Worm (Caenorhabditis elegans): Measurements from ENCODE around the gene crn-6.
A peak's percentile ranks its signal among the peaks of the same experiment; 100 is the strongest.

The crn-6 gene

ce11 chrIII:9328732-9329131 is 38.3 kb upstream of the crn-6 start:
- TF ChIP-seq nhr-28 (tag; optimal IDR thresholded peaks at IDR 0.05) (no peak), daf-12 (tag; optimal IDR thresholded peaks at IDR 0.05) (no peak), nhr-67 (tag; optimal IDR thresholded peaks at IDR 0.05) (no peak), nhr-12 (tag; optimal IDR thresholded peaks at IDR 0.05) (no peak), lin-39 (tag; optimal IDR thresholded peaks at IDR 0.05) (no peak), egl-5 (tag; optimal IDR thresholded peaks at IDR 0.05) (no peak)

ce11 chrIII:9329266-9329665 is 37.8 kb upstream of the crn-6 start, which contains the start of gene C40H1.3:
Gene C40H1.3 (minus strand): TSS chrIII:9329366.
- TF ChIP-seq mdl-1 (tag; optimal IDR thresholded peaks at IDR 0.05) = no peak
- TF ChIP-seq nfya-1 (tag; optimal IDR thresholded peaks at IDR 0.05; ENCODE audit: insufficient read depth) = no peak
- TF ChIP-seq egl-27 (tag; optimal IDR thresholded peaks at IDR 0.05) = no peak
- no peak for TF ChIP-seq mml-1 (tag; optimal IDR thresholded peaks at IDR 0.05)
- TF ChIP-seq nhr-23 (tag; optimal IDR thresholded peaks at IDR 0.05) = no peak
- no peak for TF ChIP-seq ceh-9 (tag; optimal IDR thresholded peaks at IDR 0.05)
- no peak for TF ChIP-seq lin-39 (tag; optimal IDR thresholded peaks at IDR 0.05)
- TF ChIP-seq zag-1 (tag; optimal IDR thresholded peaks at IDR 0.05) = no peak
- no peak for TF ChIP-seq eor-1 (tag; optimal IDR thresholded peaks at IDR 0.05)
- no peak for TF ChIP-seq nhr-25 (tag; optimal IDR thresholded peaks at IDR 0.05)
- TF ChIP-seq nhr-76 (tag; optimal IDR thresholded peaks at IDR 0.05) = no peak
- no peak for TF ChIP-seq egl-5 (tag; optimal IDR thresholded peaks at IDR 0.05)
- TF ChIP-seq nhr-67 (tag; optimal IDR thresholded peaks at IDR 0.05) = no peak
- no peak for TF ChIP-seq tbx-2 (tag; optimal IDR thresholded peaks at IDR 0.05)
- TF ChIP-seq elt-2 (tag; optimal IDR thresholded peaks at IDR 0.05) = no peak
- no peak for TF ChIP-seq jun-1 (tag; optimal IDR thresholded peaks at IDR 0.05)
- no peak for TF ChIP-seq ceh-82 (tag; optimal IDR thresholded peaks at IDR 0.05)
- no peak for TF ChIP-seq lsy-12 (tag; optimal IDR thresholded peaks at IDR 0.05)
- TF ChIP-seq ztf-4 (tag; optimal IDR thresholded peaks at IDR 0.05) = no peak
- TF ChIP-seq fkh-10 (GFP tag; optimal IDR thresholded peaks at IDR 0.05) = no peak

- no peak for TF ChIP-seq aly-2 (tag; optimal IDR thresholded peaks at IDR 0.05)
- TF ChIP-seq nhr-11 (tag; optimal IDR thresholded peaks at IDR 0.05) = no peak
- TF ChIP-seq ama-1 (optimal IDR thresholded peaks at IDR 0.05) = no peak
- TF ChIP-seq snpc-4 (tag; optimal IDR thresholded peaks at IDR 0.05) = no peak
- TF ChIP-seq elt-1 (tag; optimal IDR thresholded peaks at IDR 0.05) = no peak
- TF ChIP-seq sea-2 (GFP tag; optimal IDR thresholded peaks at IDR 0.05) = no peak
- no peak for TF ChIP-seq elt-2 (tag; optimal IDR thresholded peaks at IDR 0.05)
These were observed 37.2 kb upstream of the crn-6 start, which contains the start of gene ttr-5 for ce11 chrIII:9329790-9330366. Gene ttr-5 (plus strand): TSS chrIII:9330316.

ce11 chrIII:9331084-9331564 is 35.9 kb upstream of the crn-6 start, which contains the start of gene ufc-1:
Gene ufc-1 (plus strand): TSS chrIII:9331514.
- TF ChIP-seq nhr-11 (tag; optimal IDR thresholded peaks at IDR 0.05) (no peak), nfya-1 (tag; optimal IDR thresholded peaks at IDR 0.05; ENCODE audit: insufficient read depth) (peak; percentile 49), lin-39 (tag; optimal IDR thresholded peaks at IDR 0.05) (no peak), pha-4 (tag; optimal IDR thresholded peaks at IDR 0.05) (peak; percentile 37), lsy-12 (tag; optimal IDR thresholded peaks at IDR 0.05) (no peak)

ce11 chrIII:9334174-9334573 is 32.9 kb upstream of the crn-6 start, which contains the start of gene elo-4:
Gene elo-4 (minus strand): TSS chrIII:9334274.
- no peak for TF ChIP-seq nhr-67 (tag; optimal IDR thresholded peaks at IDR 0.05)

ce11 chrIII:9335076-9335475 is 32.0 kb upstream of the crn-6 start:
- no peak for TF ChIP-seq tbx-2 (tag; optimal IDR thresholded peaks at IDR 0.05)
- peak; percentile 26 for TF ChIP-seq nhr-23 (tag; optimal IDR thresholded peaks at IDR 0.05)

ce11 chrIII:9336807-9337206 is 30.3 kb upstream of the crn-6 start:
- TF ChIP-seq egl-5 (tag; optimal IDR thresholded peaks at IDR 0.05) = no peak
- TF ChIP-seq mdl-1 (tag; optimal IDR thresholded peaks at IDR 0.05) = no peak
- no peak for TF ChIP-seq pqm-1 (tag; optimal IDR thresholded peaks at IDR 0.05)
- no peak for TF ChIP-seq elt-1 (tag; optimal IDR thresholded peaks at IDR 0.05)
- TF ChIP-seq nhr-43 (tag; optimal IDR thresholded peaks at IDR 0.05; ENCODE audit: poor library complexity, severe bottlenecking) = no peak
- TF ChIP-seq zag-1 (tag; optimal IDR thresholded peaks at IDR 0.05) = no peak

Measured in whole organism, L3 larva.